Fruit fly (Drosophila melanogaster) whole organism, embryonic: ENCODE results near the gene Ada1-2.

ENCODE experiments used
- Atf6 ChIP-seq: fragments of 200-800 bp; sonication (Bioruptor generic); IDR thresholded peaks from 2 replicates; pipeline ENCODE4 v1.3.6; 2022; ENCODE audit warnings: missing biosample characterization, missing genetic modification characterization
- CG10267 ChIP-seq: fragments of 200-800 bp; sonication (Bioruptor generic); optimal IDR thresholded peaks from 2 replicates; lab custom pipeline; 2018; ENCODE audit warnings: missing biosample characterization, mild to moderate bottlenecking, missing genetic modification characterization, moderate library complexity
- CG10274 ChIP-seq: fragments of 200-800 bp; sonication (Bioruptor generic); optimal IDR thresholded peaks from 3 replicates; lab custom pipeline; 2017; ENCODE audit warnings: missing biosample characterization, mild to moderate bottlenecking, missing genetic modification characterization
- CG10462 ChIP-seq: fragments of 200-800 bp; sonication (Bioruptor generic); optimal IDR thresholded peaks from 2 replicates; lab custom pipeline; 2016; ENCODE audit warnings: missing biosample characterization, missing genetic modification characterization
- CG12219 ChIP-seq: fragments of 200-800 bp; sonication (Bioruptor generic); optimal IDR thresholded peaks from 3 replicates; lab custom pipeline; 2018; ENCODE audit warnings: missing biosample characterization, mild to moderate bottlenecking, missing genetic modification characterization
- CG12769 ChIP-seq: fragments of 200-800 bp; sonication (Bioruptor generic); optimal IDR thresholded peaks from 2 replicates; lab custom pipeline; 2019; ENCODE audit warnings: missing biosample characterization, mild to moderate bottlenecking, missing genetic modification characterization, moderate library complexity
- CG15011 ChIP-seq: fragments of 200-800 bp; sonication (Bioruptor generic); optimal IDR thresholded peaks from 3 replicates; lab custom pipeline; 2018; ENCODE audit warnings: missing biosample characterization, mild to moderate bottlenecking, missing genetic modification characterization
- CG17328 ChIP-seq: fragments of 200-800 bp; sonication (Bioruptor generic); IDR thresholded peaks from 2 replicates; pipeline ENCODE4 v1.3.6; 2022; ENCODE audit warnings: missing biosample characterization, missing genetic modification characterization
- CG17568 ChIP-seq: fragments of 200-800 bp; sonication (Bioruptor generic); optimal IDR thresholded peaks from 2 replicates; lab custom pipeline; 2018; ENCODE audit warnings: missing biosample characterization, mild to moderate bottlenecking, missing genetic modification characterization, moderate library complexity
- CG2875 ChIP-seq: fragments of 200-800 bp; sonication (Bioruptor generic); optimal IDR thresholded peaks from 2 replicates; lab custom pipeline; 2017; ENCODE audit warnings: missing biosample characterization, mild to moderate bottlenecking, missing genetic modification characterization, missing genetic modification reagents
- CG3995 ChIP-seq: fragments of 200-800 bp; sonication (Bioruptor generic); optimal IDR thresholded peaks from 3 replicates; lab custom pipeline; 2016; ENCODE audit warnings: missing biosample characterization, missing genetic modification characterization
- CG4854 ChIP-seq: fragments of 200-800 bp; sonication (Bioruptor generic); optimal IDR thresholded peaks from 2 replicates; lab custom pipeline; 2016; ENCODE audit warnings: missing biosample characterization, missing genetic modification characterization, inconsistent platforms
- CG7271 ChIP-seq: fragments of 200-800 bp; sonication (Bioruptor generic); optimal IDR thresholded peaks from 2 replicates; lab custom pipeline; 2018; ENCODE audit warnings: missing biosample characterization, mild to moderate bottlenecking, missing genetic modification characterization, moderate library complexity
- CG7786 ChIP-seq: fragments of 200-800 bp; sonication (Bioruptor generic); optimal IDR thresholded peaks from 2 replicates; lab custom pipeline; 2016; ENCODE audit warnings: missing biosample characterization, missing genetic modification characterization
- CG8359 ChIP-seq: fragments of 200-800 bp; sonication (Bioruptor generic); optimal IDR thresholded peaks from 2 replicates; lab custom pipeline; 2017; ENCODE audit warnings: missing biosample characterization, mild to moderate bottlenecking, missing genetic modification characterization, borderline replicate concordance
- CkIIα-i1 ChIP-seq: fragments of 200-800 bp; sonication (Bioruptor generic); IDR thresholded peaks from 2 replicates; pipeline ENCODE4 v1.3.6; 2022; ENCODE audit warnings: missing biosample characterization, missing genetic modification characterization
- Dll ChIP-seq: fragments of 200-800 bp; sonication (Bioruptor generic); IDR thresholded peaks from 4 replicates; pipeline ENCODE4 v1.3.6; 2022; ENCODE audit warnings: missing biosample characterization, missing genetic modification characterization; ENCODE audit not compliant: partially characterized antibody
- Ets65A ChIP-seq: fragments of 200-800 bp; sonication (Bioruptor generic); peaks from one replicate; lab custom pipeline; 2016; ENCODE audit warnings: missing biosample characterization, missing genetic modification characterization
- Gug ChIP-seq: fragments of 200-800 bp; sonication (Bioruptor generic); IDR thresholded peaks from 4 replicates; pipeline ENCODE4 v1.3.6; 2022; ENCODE audit warnings: missing biosample characterization, missing genetic modification characterization
- H2.0 ChIP-seq: fragments of 200-800 bp; sonication (Bioruptor generic); IDR thresholded peaks from 2 replicates; pipeline ENCODE4 v1.3.6; 2022; ENCODE audit warnings: missing biosample characterization, missing genetic modification characterization
- Hey ChIP-seq: fragments of 200-800 bp; sonication (Bioruptor generic); optimal IDR thresholded peaks from 3 replicates; lab custom pipeline; 2018; ENCODE audit warnings: missing biosample characterization, mild to moderate bottlenecking, missing genetic modification characterization
- HmgD ChIP-seq: fragments of 200-800 bp; sonication (Bioruptor generic); optimal IDR thresholded peaks from 3 replicates; lab custom pipeline; 2016; ENCODE audit warnings: missing biosample characterization, missing genetic modification characterization
- Jarid2 ChIP-seq: fragments of 200-800 bp; sonication (Bioruptor generic); optimal IDR thresholded peaks from 3 replicates; lab custom pipeline; 2017; ENCODE audit warnings: mild to moderate bottlenecking, missing biosample characterization, missing genetic modification reagents, missing genetic modification characterization
- MBD-R2 ChIP-seq: fragments of 200-800 bp; sonication (Bioruptor generic); IDR thresholded peaks from 2 replicates; pipeline ENCODE4 v1.3.6; 2022; ENCODE audit warnings: missing biosample characterization, missing genetic modification characterization
- NFAT ChIP-seq: fragments of 200-800 bp; sonication (Bioruptor generic); IDR thresholded peaks from 2 replicates; pipeline ENCODE4 v1.3.6; 2022; ENCODE audit warnings: missing biosample characterization, missing genetic modification characterization
- Sox102F ChIP-seq: fragments of 200-800 bp; sonication (Bioruptor generic); optimal IDR thresholded peaks from 2 replicates; lab custom pipeline; 2018; ENCODE audit warnings: missing biosample characterization, mild to moderate bottlenecking, missing genetic modification characterization, moderate library complexity
- Vsx1 ChIP-seq: fragments of 200-800 bp; sonication (Bioruptor generic); optimal IDR thresholded peaks from 2 replicates; lab custom pipeline; 2017; ENCODE audit warnings: missing biosample characterization, mild to moderate bottlenecking, missing genetic modification characterization, missing genetic modification reagents
- al ChIP-seq: fragments of 200-800 bp; sonication (Bioruptor generic); IDR thresholded peaks from 2 replicates; pipeline ENCODE4 v1.3.6; 2022; ENCODE audit warnings: missing biosample characterization, missing genetic modification characterization
- bbx ChIP-seq: fragments of 200-800 bp; sonication (Bioruptor generic); IDR thresholded peaks from 2 replicates; pipeline ENCODE4 v1.3.6; 2022; ENCODE audit warnings: missing biosample characterization, missing genetic modification characterization; ENCODE audit not compliant: partially characterized antibody
- crol ChIP-seq: fragments of 200-800 bp; sonication (Bioruptor generic); IDR thresholded peaks from 2 replicates; pipeline ENCODE4 v1.3.6; 2022; ENCODE audit warnings: missing biosample characterization, missing genetic modification characterization
- crp ChIP-seq, 2 experiments: fragments of 200-800 bp; sonication (Bioruptor generic); optimal IDR thresholded peaks; 2 replicates in 1 of 2; 3 replicates in 1 of 2; lab custom pipeline; 2017; ENCODE audit warnings: missing biosample characterization in 2 of 2, missing genetic modification characterization in 2 of 2, mild to moderate bottlenecking in 1 of 2, moderate library complexity in 1 of 2
- cwo ChIP-seq: fragments of 200-800 bp; sonication (Bioruptor generic); optimal IDR thresholded peaks from 3 replicates; lab custom pipeline; 2017; ENCODE audit warnings: missing biosample characterization, missing genetic modification characterization, mild to moderate bottlenecking, moderate library complexity, missing genetic modification reagents
- dm ChIP-seq: fragments of 200-800 bp; sonication (Bioruptor generic); optimal IDR thresholded peaks from 3 replicates; lab custom pipeline; 2016; ENCODE audit warnings: missing biosample characterization, missing genetic modification characterization
- dmrt11E ChIP-seq: fragments of 200-800 bp; sonication (Bioruptor generic); optimal IDR thresholded peaks from 3 replicates; lab custom pipeline; 2018; ENCODE audit warnings: missing biosample characterization, mild to moderate bottlenecking, missing genetic modification characterization, moderate library complexity
- emc ChIP-seq: fragments of 200-800 bp; sonication (Bioruptor generic); optimal IDR thresholded peaks from 2 replicates; lab custom pipeline; 2016; ENCODE audit warnings: missing biosample characterization, missing genetic modification characterization
- gce ChIP-seq: fragments of 200-800 bp; sonication (Bioruptor generic); IDR thresholded peaks from 3 replicates; pipeline ENCODE4 v1.3.6; 2022; ENCODE audit warnings: missing biosample characterization, missing genetic modification characterization
- gsb-n ChIP-seq: fragments of 200-800 bp; sonication (Bioruptor generic); optimal IDR thresholded peaks from 3 replicates; lab custom pipeline; 2018; ENCODE audit warnings: missing biosample characterization, mild to moderate bottlenecking, missing genetic modification characterization
- hbn ChIP-seq: fragments of 200-800 bp; sonication (Bioruptor generic); IDR thresholded peaks from 2 replicates; pipeline ENCODE4 v1.3.6; 2022; ENCODE audit warnings: missing biosample characterization, missing genetic modification characterization; ENCODE audit not compliant: partially characterized antibody
- ind ChIP-seq: fragments of 200-800 bp; sonication (Bioruptor generic); optimal IDR thresholded peaks from 3 replicates; lab custom pipeline; 2016; ENCODE audit warnings: missing biosample characterization, missing genetic modification characterization
- lab ChIP-seq: fragments of 200-800 bp; sonication (Bioruptor generic); optimal IDR thresholded peaks from 3 replicates; lab custom pipeline; 2017; ENCODE audit warnings: missing biosample characterization, missing genetic modification characterization, mild to moderate bottlenecking, moderate library complexity, missing genetic modification reagents
- org-1 ChIP-seq: fragments of 200-800 bp; sonication (Bioruptor generic); optimal IDR thresholded peaks from 2 replicates; lab custom pipeline; 2017; ENCODE audit warnings: missing biosample characterization, missing genetic modification characterization
- repo ChIP-seq: fragments of 200-800 bp; sonication (Bioruptor generic); optimal IDR thresholded peaks from 2 replicates; lab custom pipeline; 2016; ENCODE audit warnings: missing biosample characterization, missing genetic modification characterization
- sens ChIP-seq: fragments of 200-800 bp; sonication (Bioruptor generic); peaks from one replicate; lab custom pipeline; 2016; ENCODE audit warnings: missing biosample characterization, missing genetic modification characterization
- shn ChIP-seq: fragments of 200-800 bp; sonication (Bioruptor generic); optimal IDR thresholded peaks from 3 replicates; lab custom pipeline; 2016; ENCODE audit warnings: missing biosample characterization, missing genetic modification characterization
- sisA ChIP-seq: fragments of 200-800 bp; sonication (Bioruptor generic); IDR thresholded peaks from 2 replicates; pipeline ENCODE4 v1.3.6; 2022; ENCODE audit warnings: missing biosample characterization, missing genetic modification characterization
- tll ChIP-seq, 2 experiments: fragments of 200-800 bp in 1 of 2; fragments of >200 bp in 1 of 2; sonication (Bioruptor generic) in 1 of 2; optimal IDR thresholded peaks; 2 replicates each; lab custom pipeline; 2017 to 2019; ENCODE audit warnings: missing biosample characterization in 2 of 2, missing genetic modification characterization in 2 of 2, mild to moderate bottlenecking in 1 of 2, moderate library complexity in 1 of 2
- yki ChIP-seq: fragments of >200 bp; optimal IDR thresholded peaks from 3 replicates; lab custom pipeline; 2018

Gene Ada1-2

DNA sequence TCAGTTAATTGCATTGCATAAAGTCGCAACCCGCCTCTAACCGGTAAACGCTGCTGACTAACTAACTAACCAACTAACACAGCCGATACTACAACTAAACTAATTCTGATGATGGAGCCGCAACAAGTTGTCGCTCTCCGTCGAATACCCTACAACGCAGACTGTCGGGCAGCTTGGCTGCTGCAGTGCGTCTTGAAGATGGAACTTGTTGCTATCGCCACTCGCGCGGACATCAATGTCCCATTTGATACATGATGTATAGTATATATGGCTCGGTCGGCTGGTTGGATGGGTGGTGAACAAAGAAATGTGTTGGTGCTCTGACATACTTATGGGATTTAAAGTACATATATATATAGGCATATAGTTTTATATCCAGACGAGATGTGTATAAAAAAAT, 32.8 kb downstream of the Ada1-2 start (continued):
- TF ChIP-seq lab (GFP tag; lab: Kevin White, UChicago) (peak; percentile 51), yki (lab: Kevin White, UChicago) (no peak), Sox102F (GFP tag; lab: Kevin White, UChicago) (peak; percentile 7), CG8359 (no peak), CG7271 (tag; lab: Kevin White, UChicago) (no peak), CG10267 (tag; lab: Kevin White, UChicago) (no peak), emc (GFP tag; lab: Kevin White, UChicago) (no peak)
- TF ChIP-seq, all 482 proteins: peak for 63

dm6 chr2L:12026458-12027431, 34.0 kb downstream of the Ada1-2 start:
- TF ChIP-seq dmrt11E (tag; lab: Kevin White, UChicago), result peak; percentile 26
- peak; percentile 31; the same call in 1 of the 2 replicates for TF ChIP-seq crol (GFP tag; lab: Robert Waterston, UW)
- TF ChIP-seq CG10274 (GFP tag; lab: Kevin White, UChicago), result no peak
- no peak for TF ChIP-seq tll (GFP tag; optimal IDR thresholded peaks at IDR 0.05; lab: Kevin White, UChicago)
- TF ChIP-seq MBD-R2, result no peak; the same call in 1 of the 2 replicates
- TF ChIP-seq org-1 (GFP tag; lab: Kevin White, UChicago), result peak; percentile 63
- TF ChIP-seq CG15011 (GFP tag; lab: Kevin White, UChicago), result no peak
- peak; percentile 35 for TF ChIP-seq dm (GFP tag; lab: Kevin White, UChicago)
- no peak for TF ChIP-seq bbx
- no peak for TF ChIP-seq CG2875 (GFP tag; lab: Kevin White, UChicago)
- TF ChIP-seq Jarid2, result no peak
- peak; percentile 6 for TF ChIP-seq CG10462
- TF ChIP-seq cwo, result peak; percentile 1
- TF ChIP-seq CG17568 (GFP tag; lab: Kevin White, UChicago), result no peak
- no peak for TF ChIP-seq CG4854 (GFP tag; lab: Kevin White, UChicago)
- TF ChIP-seq hbn (GFP tag; lab: Robert Waterston, UW), result no peak
- TF ChIP-seq CkIIα-i1 (GFP tag; lab: Robert Waterston, UW), result no peak
- no peak for TF ChIP-seq al (GFP tag; lab: Robert Waterston, UW)
- peak; percentile 52 for TF ChIP-seq H2.0
- TF ChIP-seq ind, result peak; percentile 38
- peak; percentile 68 for TF ChIP-seq sens (GFP tag; lab: Kevin White, UChicago)
- peak; percentile 32 for TF ChIP-seq CG7786
- TF ChIP-seq Gug, result peak; percentile 35
- TF ChIP-seq CG17328 (GFP tag; lab: Robert Waterston, UW), result peak; percentile 47; the same call in 1 of the 2 replicates
- 0 out of 2 replicates have a peak, but pooled peaks have one; percentile 7 for TF ChIP-seq Atf6
- TF ChIP-seq sisA (GFP tag; lab: Robert Waterston, UW), result peak; percentile 43; the same call in 1 of the 2 replicates
- 0 out of 3 replicates have a peak, but pooled peaks have one; percentile 10 for TF ChIP-seq gce (GFP tag; lab: Robert Waterston, UW)
- TF ChIP-seq NFAT (GFP tag; lab: Robert Waterston, UW), result peak; percentile 38; the same call in 1 of the 2 replicates
- TF ChIP-seq gsb-n (tag; lab: Kevin White, UChicago), result no peak
- no peak for TF ChIP-seq CG3995 (GFP tag; lab: Kevin White, UChicago)
- TF ChIP-seq CG12769, result peak; percentile 22
- TF ChIP-seq crp (GFP tag; optimal IDR thresholded peaks at IDR 0.05; lab: Kevin White, UChicago), result no peak
- no peak for TF ChIP-seq Hey (tag; lab: Kevin White, UChicago)
- no peak for TF ChIP-seq shn (GFP tag; lab: Kevin White, UChicago)
- no peak for TF ChIP-seq CG12219 (GFP tag; lab: Kevin White, UChicago)
- TF ChIP-seq HmgD (GFP tag; lab: Kevin White, UChicago), result no peak
- TF ChIP-seq Ets65A, result peak; percentile 95
- peak; percentile 43 for TF ChIP-seq Vsx1 (GFP tag; lab: Kevin White, UChicago)
- no peak for TF ChIP-seq repo
- TF ChIP-seq Dll (GFP tag; lab: Robert Waterston, UW), result no peak
